Worm (Caenorhabditis elegans): ENCODE measurements around the gene Y73B3A.11.

Gene Y73B3A.11

ce11 chrX:196403-196802 is 48.5 kb downstream of the Y73B3A.11 start:
- no peak for TF ChIP-seq F16B12.6 (tag; optimal IDR thresholded peaks at IDR 0.05)
- no peak for TF ChIP-seq nhr-71 (tag; optimal IDR thresholded peaks at IDR 0.05)
- TF ChIP-seq fkh-4 (tag; optimal IDR thresholded peaks at IDR 0.05; ENCODE audit: borderline replicate concordance): no peak
- TF ChIP-seq C34B4.2 (tag; optimal IDR thresholded peaks at IDR 0.05): no peak
- no peak for TF ChIP-seq nhr-84 (tag; optimal IDR thresholded peaks at IDR 0.05)
- no peak for TF ChIP-seq ceh-88 (GFP tag; IDR thresholded peaks at IDR 0.05)
- TF ChIP-seq efl-1 (optimal IDR thresholded peaks at IDR 0.05): no peak
- no peak for TF ChIP-seq efl-1 (GFP tag; optimal IDR thresholded peaks at IDR 0.05 in 1 of 2)
- TF ChIP-seq Y116A8C.19 (tag; optimal IDR thresholded peaks at IDR 0.05; ENCODE audit: borderline replicate concordance): no peak
- no peak for TF ChIP-seq skn-1 (tag; optimal IDR thresholded peaks at IDR 0.05)
- no peak for TF ChIP-seq sox-4 (tag; optimal IDR thresholded peaks at IDR 0.05)
- TF ChIP-seq ceh-90 (tag; optimal IDR thresholded peaks at IDR 0.05): no peak
- TF ChIP-seq nhr-28 (tag; optimal IDR thresholded peaks at IDR 0.05): no peak
- TF ChIP-seq unc-30 (tag; optimal IDR thresholded peaks at IDR 0.05): no peak

Data from whole organism, L1 larva.